Fruit fly (Drosophila melanogaster) whole organism, embryonic: ENCODE measurements around the gene CG43136.

ENCODE experiments used
- Bteb2 ChIP-seq: fragments of 200-800 bp; sonication (Bioruptor generic); optimal IDR thresholded peaks from 2 replicates; lab custom pipeline; 2016; ENCODE audit warnings: missing biosample characterization, missing genetic modification characterization
- CG10274 ChIP-seq: fragments of 200-800 bp; sonication (Bioruptor generic); optimal IDR thresholded peaks from 3 replicates; lab custom pipeline; 2017; ENCODE audit warnings: missing biosample characterization, mild to moderate bottlenecking, missing genetic modification characterization
- CG10979 ChIP-seq: fragments of 200-800 bp; sonication (Bioruptor generic); optimal IDR thresholded peaks from 2 replicates; lab custom pipeline; 2018; ENCODE audit warnings: missing biosample characterization, mild to moderate bottlenecking, missing genetic modification characterization, moderate library complexity
- CG11504 ChIP-seq: fragments of 200-800 bp; sonication (Bioruptor generic); optimal IDR thresholded peaks from 3 replicates; lab custom pipeline; 2019; ENCODE audit warnings: missing biosample characterization, mild to moderate bottlenecking, missing genetic modification characterization, moderate library complexity
- CG12236 ChIP-seq: fragments of 200-800 bp; sonication (Bioruptor generic); optimal IDR thresholded peaks from 2 replicates; lab custom pipeline; 2016; ENCODE audit warnings: missing biosample characterization, missing genetic modification characterization
- CG1233 ChIP-seq: fragments of 200-800 bp; sonication (Bioruptor generic); optimal IDR thresholded peaks from 4 replicates; lab custom pipeline; 2018; ENCODE audit warnings: missing biosample characterization, mild to moderate bottlenecking, missing genetic modification characterization
- CG12769 ChIP-seq: fragments of 200-800 bp; sonication (Bioruptor generic); optimal IDR thresholded peaks from 2 replicates; lab custom pipeline; 2019; ENCODE audit warnings: missing biosample characterization, mild to moderate bottlenecking, missing genetic modification characterization, moderate library complexity
- CG15514 ChIP-seq: fragments of 200-800 bp; sonication (Bioruptor generic); optimal IDR thresholded peaks from 3 replicates; lab custom pipeline; 2017; ENCODE audit warnings: missing biosample characterization, missing genetic modification characterization, mild to moderate bottlenecking, moderate library complexity, missing genetic modification reagents
- CG17802 ChIP-seq: fragments of 200-800 bp; sonication (Bioruptor generic); optimal IDR thresholded peaks from 2 replicates; lab custom pipeline; 2018; ENCODE audit warnings: missing biosample characterization, mild to moderate bottlenecking, missing genetic modification characterization, moderate library complexity
- CG2116 ChIP-seq: fragments of 200-800 bp; sonication (Bioruptor generic); optimal IDR thresholded peaks from 3 replicates; lab custom pipeline; 2018; ENCODE audit warnings: missing biosample characterization, mild to moderate bottlenecking, missing genetic modification characterization
- CG2199 ChIP-seq: fragments of 200-800 bp; sonication (Bioruptor generic); IDR thresholded peaks from 3 replicates; pipeline ENCODE4 v1.3.6; 2022; ENCODE audit warnings: missing biosample characterization, missing genetic modification characterization
- CG2712 ChIP-seq: fragments of 200-800 bp; optimal IDR thresholded peaks from 3 replicates; lab custom pipeline; 2019; ENCODE audit warnings: missing biosample characterization, mild to moderate bottlenecking, missing genetic modification characterization, moderate library complexity
- CG2889 ChIP-seq: fragments of 200-800 bp; sonication (Bioruptor generic); IDR thresholded peaks from 3 replicates; pipeline ENCODE4 v1.3.6; 2022; ENCODE audit warnings: missing biosample characterization, missing genetic modification characterization
- CG6254 ChIP-seq: fragments of 200-800 bp; sonication (Bioruptor generic); optimal IDR thresholded peaks from 3 replicates; lab custom pipeline; 2017; ENCODE audit warnings: mild to moderate bottlenecking, missing biosample characterization, missing genetic modification reagents, missing genetic modification characterization
- CG7357 ChIP-seq: fragments of 200-800 bp; sonication (Bioruptor generic); IDR thresholded peaks from 3 replicates; pipeline ENCODE4 v1.3.6; 2022; ENCODE audit warnings: missing biosample characterization, missing genetic modification characterization
- CG9727 ChIP-seq: fragments of 200-800 bp; sonication (Bioruptor generic); optimal IDR thresholded peaks from 3 replicates; lab custom pipeline; 2017; ENCODE audit warnings: missing biosample characterization, mild to moderate bottlenecking, missing genetic modification characterization
- H15 ChIP-seq: fragments of 200-800 bp; sonication (Bioruptor generic); IDR thresholded peaks from 3 replicates; pipeline ENCODE4 v1.3.6; 2022; ENCODE audit warnings: missing biosample characterization, missing genetic modification characterization
- Hr3 ChIP-seq: fragments of 200-800 bp; sonication (Bioruptor generic); optimal IDR thresholded peaks from 3 replicates; lab custom pipeline; 2016; ENCODE audit warnings: missing biosample characterization, missing genetic modification characterization
- Hr51 ChIP-seq, 2 experiments: fragments of 200-800 bp; sonication (Bioruptor generic); optimal IDR thresholded peaks; 2 replicates in 1 of 2; 3 replicates in 1 of 2; lab custom pipeline; 2016 to 2018; ENCODE audit warnings: missing biosample characterization in 2 of 2, missing genetic modification characterization in 2 of 2, mild to moderate bottlenecking in 1 of 2, moderate library complexity in 1 of 2
- Mad ChIP-seq: fragments of 200-800 bp; sonication (Bioruptor generic); optimal IDR thresholded peaks from 2 replicates; lab custom pipeline; 2016; ENCODE audit warnings: missing biosample characterization, missing genetic modification characterization
- Max ChIP-seq: fragments of 200-800 bp; sonication (Bioruptor generic); optimal IDR thresholded peaks from 2 replicates; lab custom pipeline; 2016; ENCODE audit warnings: missing biosample characterization, mild to moderate bottlenecking, missing genetic modification characterization
- Med ChIP-seq: fragments of 200-800 bp; sonication (Bioruptor generic); peaks from one replicate; lab custom pipeline; 2016; ENCODE audit warnings: missing biosample characterization, missing genetic modification characterization, mild to moderate bottlenecking, inconsistent platforms, moderate library complexity
- Neu2 ChIP-seq: fragments of 200-800 bp; sonication (Bioruptor generic); optimal IDR thresholded peaks from 3 replicates; lab custom pipeline; 2016; ENCODE audit warnings: missing biosample characterization, missing genetic modification characterization, borderline replicate concordance
- TFAM ChIP-seq: fragments of 200-800 bp; sonication (Bioruptor generic); optimal IDR thresholded peaks from 2 replicates; lab custom pipeline; 2017; ENCODE audit warnings: missing biosample characterization, missing genetic modification characterization, inconsistent platforms
- abd-A ChIP-seq: fragments of 200-800 bp; sonication (Bioruptor generic); optimal IDR thresholded peaks from 3 replicates; lab custom pipeline; 2019; ENCODE audit warnings: missing biosample characterization, mild to moderate bottlenecking, missing genetic modification characterization, moderate library complexity
- ash1 ChIP-seq: fragments of 200-800 bp; sonication (Bioruptor generic); optimal IDR thresholded peaks from 2 replicates; lab custom pipeline; 2018; ENCODE audit warnings: missing biosample characterization, mild to moderate bottlenecking, missing genetic modification characterization
- bcd ChIP-seq: fragments of 200-800 bp; sonication (Bioruptor generic); optimal IDR thresholded peaks from 2 replicates; lab custom pipeline; 2017; ENCODE audit warnings: missing biosample characterization, mild to moderate bottlenecking, missing genetic modification characterization
- corto ChIP-seq: fragments of 200-800 bp; sonication (Bioruptor generic); optimal IDR thresholded peaks from 2 replicates; lab custom pipeline; 2016; ENCODE audit warnings: missing biosample characterization, mild to moderate bottlenecking, missing genetic modification characterization, moderate library complexity
- dimm ChIP-seq: fragments of 200-800 bp; sonication (Bioruptor generic); IDR thresholded peaks from 2 replicates; pipeline ENCODE4 v1.3.6; 2022; ENCODE audit warnings: missing biosample characterization, missing genetic modification characterization
- dysf ChIP-seq: fragments of 200-800 bp; sonication (Bioruptor generic); IDR thresholded peaks from 3 replicates; pipeline ENCODE4 v1.3.6; 2022; ENCODE audit warnings: missing biosample characterization, missing genetic modification characterization
- esg ChIP-seq: fragments of 200-800 bp; sonication (Bioruptor generic); conservative IDR thresholded peaks from 2 replicates; pipeline ENCODE4 v1.3.6; 2022; ENCODE audit warnings: missing biosample characterization, missing genetic modification characterization
- eyg ChIP-seq: fragments of 200-800 bp; sonication (Bioruptor generic); optimal IDR thresholded peaks from 3 replicates; lab custom pipeline; 2016; ENCODE audit warnings: missing biosample characterization, missing genetic modification characterization
- gce ChIP-seq: fragments of 200-800 bp; sonication (Bioruptor generic); IDR thresholded peaks from 3 replicates; pipeline ENCODE4 v1.3.6; 2022; ENCODE audit warnings: missing biosample characterization, missing genetic modification characterization
- gem ChIP-seq: fragments of 200-800 bp; sonication (Bioruptor generic); optimal IDR thresholded peaks from 2 replicates; lab custom pipeline; 2019; ENCODE audit warnings: missing biosample characterization, mild to moderate bottlenecking, missing genetic modification characterization, moderate library complexity
- gt ChIP-seq: fragments of 200-800 bp; sonication (Bioruptor generic); IDR thresholded peaks from 2 replicates; pipeline ENCODE4 v1.3.6; 2022; ENCODE audit warnings: missing biosample characterization, missing genetic modification characterization
- insv ChIP-seq, 2 experiments: fragments of 200-800 bp; sonication (Bioruptor generic); optimal IDR thresholded peaks; 3 replicates each; lab custom pipeline; 2016 to 2018; ENCODE audit warnings: missing biosample characterization in 2 of 2, missing genetic modification characterization in 2 of 2
- inv ChIP-seq: fragments of 200-800 bp; sonication (Bioruptor generic); IDR thresholded peaks from 2 replicates; pipeline ENCODE4 v1.3.6; 2022; ENCODE audit warnings: missing biosample characterization, missing genetic modification characterization; ENCODE audit not compliant: partially characterized antibody
- lilli ChIP-seq: fragments of 200-800 bp; sonication (Bioruptor generic); optimal IDR thresholded peaks from 3 replicates; lab custom pipeline; 2016; ENCODE audit warnings: missing biosample characterization, missing genetic modification characterization
- mld ChIP-seq: fragments of 200-800 bp; sonication (Bioruptor generic); IDR thresholded peaks from 3 replicates; pipeline ENCODE4 v1.3.6; 2022; ENCODE audit warnings: missing biosample characterization, missing genetic modification characterization; ENCODE audit not compliant: partially characterized antibody
- onecut ChIP-seq: fragments of 200-800 bp; sonication (Bioruptor generic); IDR thresholded peaks from 2 replicates; pipeline ENCODE4 v1.3.6; 2022; ENCODE audit warnings: missing biosample characterization, missing genetic modification characterization
- p53 ChIP-seq: fragments of 200-800 bp; sonication (Bioruptor generic); optimal IDR thresholded peaks from 2 replicates; lab custom pipeline; 2016; ENCODE audit warnings: missing biosample characterization, missing genetic modification characterization
- prd ChIP-seq, 3 experiments: fragments of >200 bp in 2 of 3; fragments of 200-800 bp in 1 of 3; sonication (Bioruptor generic) in 1 of 3; optimal IDR thresholded peaks in 2 of 3; IDR thresholded peaks in 1 of 3; 2 replicates in 2 of 3; 3 replicates in 1 of 3; pipeline versions ENCODE4 v1.3.6 to Lab custom; 2017 to 2022; ENCODE audit warnings: missing biosample characterization in 1 of 3, missing genetic modification characterization in 1 of 3
- ro ChIP-seq: fragments of 200-800 bp; sonication (Bioruptor generic); IDR thresholded peaks from 2 replicates; pipeline ENCODE4 v1.3.6; 2022; ENCODE audit warnings: missing biosample characterization, missing genetic modification characterization
- scrt ChIP-seq: fragments of 200-800 bp; sonication (Bioruptor generic); optimal IDR thresholded peaks from 2 replicates; lab custom pipeline; 2018; ENCODE audit warnings: missing biosample characterization, mild to moderate bottlenecking, missing genetic modification characterization, moderate library complexity
- slou ChIP-seq: fragments of 200-800 bp; sonication (Bioruptor generic); optimal IDR thresholded peaks from 3 replicates; lab custom pipeline; 2016; ENCODE audit warnings: missing biosample characterization, missing genetic modification characterization
- tgo ChIP-seq: fragments of 200-800 bp; sonication (Bioruptor generic); IDR thresholded peaks from 3 replicates; pipeline ENCODE4 v1.3.6; 2022; ENCODE audit warnings: missing biosample characterization, missing genetic modification characterization
- tio ChIP-seq: fragments of 200-800 bp; sonication (Bioruptor generic); optimal IDR thresholded peaks from 2 replicates; lab custom pipeline; 2017; ENCODE audit warnings: missing biosample characterization, missing genetic modification characterization, inconsistent platforms

Gene CG43136

dm6 chrX:5900146-5901093, 46.9 kb downstream of the CG43136 start, which contains the start of gene Act5C (continued):
- TF ChIP-seq slou (GFP tag; lab: Kevin White, UChicago), result peak; percentile 82
- TF ChIP-seq CG2889 (GFP tag; lab: Robert Waterston, UW), result peak; percentile 77; the same call in 2 of the 3 replicates
- TF ChIP-seq gt (GFP tag; lab: Robert Waterston, UW), result peak; percentile 81; the same call in 1 of the 2 replicates
- peak; percentile 83 for TF ChIP-seq CG7357
- peak; percentile 86 for TF ChIP-seq eyg
- TF ChIP-seq gce, result peak; percentile 91
- peak; percentile 68 for TF ChIP-seq CG2116 (GFP tag; lab: Kevin White, UChicago)
- peak; percentile 91 for TF ChIP-seq Max (GFP tag; lab: Kevin White, UChicago)
- TF ChIP-seq CG2199 (GFP tag; lab: Robert Waterston, UW), result peak; percentile 93
- TF ChIP-seq CG10979, result peak; percentile 96
- peak; percentile 93 for TF ChIP-seq CG1233 (GFP tag; lab: Kevin White, UChicago)
- peak; percentile 89 for TF ChIP-seq CG6254 (GFP tag; lab: Kevin White, UChicago)
- TF ChIP-seq prd (optimal IDR thresholded peaks at IDR 0.05; lab: Kevin White, UChicago), result no peak
- TF ChIP-seq prd (GFP tag; IDR thresholded peaks at IDR 0.05; lab: Robert Waterston, UW), result peak; percentile 95
- TF ChIP-seq CG17802 (tag; lab: Kevin White, UChicago), result peak; percentile 88
- peak; percentile 96 for TF ChIP-seq Mad (GFP tag; lab: Kevin White, UChicago)
- peak; percentile 96 for TF ChIP-seq CG9727 (GFP tag; lab: Kevin White, UChicago)
- TF ChIP-seq inv (GFP tag; lab: Robert Waterston, UW), result no peak
- TF ChIP-seq insv (GFP tag; optimal IDR thresholded peaks at IDR 0.05; lab: Kevin White, UChicago), result no peak
- TF ChIP-seq abd-A, result peak; percentile 41
- peak; percentile 70 for TF ChIP-seq dimm
- TF ChIP-seq p53 (GFP tag; lab: Kevin White, UChicago), result peak; percentile 81
- TF ChIP-seq Hr51 (GFP tag; optimal IDR thresholded peaks at IDR 0.05; lab: Kevin White, UChicago), result peak; percentile 88 to 89
- peak; percentile 89 for TF ChIP-seq tio
- TF ChIP-seq CG15514 (GFP tag; lab: Kevin White, UChicago), result peak; percentile 80
- peak; percentile 95 for TF ChIP-seq dysf (GFP tag; lab: Robert Waterston, UW)
- TF ChIP-seq CG11504 (tag; lab: Kevin White, UChicago), result peak; percentile 93
- peak; percentile 84 for TF ChIP-seq esg
- peak; percentile 86 for TF ChIP-seq Bteb2 (GFP tag; lab: Kevin White, UChicago)
- peak; percentile 96 for TF ChIP-seq lilli (GFP tag; lab: Kevin White, UChicago)
- no peak for TF ChIP-seq mld (GFP tag; lab: Robert Waterston, UW)
- no peak for TF ChIP-seq corto (GFP tag; lab: Kevin White, UChicago)
- peak; percentile 94 for TF ChIP-seq bcd (GFP tag; lab: Kevin White, UChicago)
- peak; percentile 79 for TF ChIP-seq Neu2 (GFP tag; lab: Kevin White, UChicago)
- TF ChIP-seq TFAM (GFP tag; lab: Kevin White, UChicago), result peak; percentile 75
- TF ChIP-seq CG12769 (tag; lab: Kevin White, UChicago), result peak; percentile 98
- peak; percentile 90 for TF ChIP-seq CG12236 (GFP tag; lab: Kevin White, UChicago)
- TF ChIP-seq scrt, result peak; percentile 92
- peak; percentile 9 for TF ChIP-seq ash1 (GFP tag; lab: Kevin White, UChicago)
- TF ChIP-seq Med (GFP tag; lab: Kevin White, UChicago), result peak; percentile 99
- TF ChIP-seq gem, result peak; percentile 97
- TF ChIP-seq H15, result peak; percentile 88
- peak; percentile 74; the same call in 1 of the 2 replicates for TF ChIP-seq ro (GFP tag; lab: Robert Waterston, UW)
- TF ChIP-seq Hr3, result peak; percentile 93
- peak; percentile 97 for TF ChIP-seq CG10274 (GFP tag; lab: Kevin White, UChicago)
- peak; percentile 89 for TF ChIP-seq tgo (GFP tag; lab: Robert Waterston, UW)
- TF ChIP-seq onecut (GFP tag; lab: Robert Waterston, UW), result peak; percentile 93
- TF ChIP-seq CG2712, result peak; percentile 96
